Fruit fly (Drosophila melanogaster) whole organism, wandering third instar larva: ENCODE data around the gene RabX4.
A peak's percentile ranks its signal among the peaks of the same experiment; 100 is the strongest.

ENCODE experiments used
- Abd-B ChIP-seq: fragments of >200 bp; optimal IDR thresholded peaks from 2 replicates; lab custom pipeline; 2017; ENCODE audit warnings: missing biosample characterization, missing genetic modification characterization
- CG32264 ChIP-seq: fragments of 200-800 bp; sonication (Bioruptor generic); optimal IDR thresholded peaks from 2 replicates; lab custom pipeline; 2016; ENCODE audit warnings: missing biosample characterization, missing genetic modification characterization
- CG9705 ChIP-seq: fragments of 200-800 bp; sonication (Bioruptor generic); optimal IDR thresholded peaks from 2 replicates; lab custom pipeline; 2018; ENCODE audit warnings: missing biosample characterization, mild to moderate bottlenecking, missing genetic modification characterization
- CrebA ChIP-seq: fragments of 200-800 bp; sonication (Bioruptor generic); optimal IDR thresholded peaks from 2 replicates; lab custom pipeline; 2016; ENCODE audit warnings: missing biosample characterization, mild to moderate bottlenecking, missing genetic modification characterization, borderline replicate concordance
- Dfd ChIP-seq: fragments of >200 bp; optimal IDR thresholded peaks from 2 replicates; lab custom pipeline; 2017; ENCODE audit warnings: missing biosample characterization, missing genetic modification characterization
- Dif ChIP-seq: fragments of 200-275, 200-300 bp; sonication (Bioruptor generic); optimal IDR thresholded peaks from 2 replicates; lab custom pipeline; 2018; ENCODE audit warnings: missing biosample characterization, missing genetic modification characterization; ENCODE audit not compliant: partially characterized antibody
- GATAd ChIP-seq: sonication (Bioruptor generic); optimal IDR thresholded peaks from 2 replicates; lab custom pipeline; 2016; ENCODE audit warnings: missing biosample characterization, missing genetic modification characterization
- HLH106 ChIP-seq: fragments of 200-800 bp; optimal IDR thresholded peaks from 3 replicates; lab custom pipeline; 2019; ENCODE audit warnings: missing biosample characterization, mild to moderate bottlenecking, missing genetic modification characterization, moderate library complexity
- Hnf4 ChIP-seq: fragments of 200-800 bp; sonication (Bioruptor generic); optimal IDR thresholded peaks from 2 replicates; lab custom pipeline; 2016; ENCODE audit warnings: missing biosample characterization, mild to moderate bottlenecking, missing genetic modification characterization
- Hr83 ChIP-seq: fragments of 200-300 bp; sonication (Bioruptor generic); optimal IDR thresholded peaks from 2 replicates; lab custom pipeline; 2016; ENCODE audit warnings: missing biosample characterization, mild to moderate bottlenecking, missing genetic modification characterization, moderate library complexity; ENCODE audit not compliant: poor library complexity, severe bottlenecking
- Jra ChIP-seq: sonication (Bioruptor generic); optimal IDR thresholded peaks from 2 replicates; lab custom pipeline; 2016; ENCODE audit warnings: missing biosample characterization, missing genetic modification characterization
- Mio ChIP-seq: sonication (Bioruptor generic); optimal IDR thresholded peaks from 2 replicates; lab custom pipeline; 2016; ENCODE audit warnings: missing biosample characterization, missing genetic modification characterization
- Myc ChIP-seq: fragments of >200 bp; optimal IDR thresholded peaks from 2 replicates; lab custom pipeline; 2017
- N ChIP-seq: fragments of >200 bp; optimal IDR thresholded peaks from 2 replicates; lab custom pipeline; 2018; ENCODE audit warnings: missing biosample characterization, missing external identifiers, missing genetic modification characterization
- Rel ChIP-seq, 2 experiments: fragments of 200-800 bp; sonication (Bioruptor generic) in 1 of 2; optimal IDR thresholded peaks; 2 replicates in 1 of 2; 3 replicates in 1 of 2; lab custom pipeline; 2016 to 2019; ENCODE audit warnings: mild to moderate bottlenecking in 2 of 2, missing biosample characterization in 2 of 2, missing genetic modification characterization in 2 of 2, moderate library complexity in 1 of 2
- Sp1 ChIP-seq: fragments of 200-800 bp; sonication (Bioruptor generic); optimal IDR thresholded peaks from 3 replicates; lab custom pipeline; 2019; ENCODE audit warnings: missing biosample characterization, mild to moderate bottlenecking, missing genetic modification characterization, moderate library complexity
- Vsx2 ChIP-seq: fragments of 200-300, 225-300 bp; sonication (Bioruptor generic); optimal IDR thresholded peaks from 2 replicates; lab custom pipeline; 2018; ENCODE audit warnings: missing biosample characterization, missing genetic modification characterization; ENCODE audit not compliant: partially characterized antibody
- br ChIP-seq: fragments of 200-800 bp; sonication (Bioruptor generic); optimal IDR thresholded peaks from 2 replicates; lab custom pipeline; 2016; ENCODE audit warnings: missing biosample characterization, missing genetic modification characterization
- brk ChIP-seq: fragments of 200-800 bp; sonication (Bioruptor generic); optimal IDR thresholded peaks from 2 replicates; lab custom pipeline; 2016; ENCODE audit warnings: missing biosample characterization, mild to moderate bottlenecking, missing genetic modification characterization
- dl ChIP-seq, 2 experiments: fragments of 175-275, 200-275 bp in 1 of 2; fragments of 200-275 bp in 1 of 2; sonication (Bioruptor generic); optimal IDR thresholded peaks; lab custom pipeline; 2018; ENCODE audit warnings: mild to moderate bottlenecking in 2 of 2, missing biosample characterization in 2 of 2, missing genetic modification characterization in 2 of 2, moderate library complexity in 2 of 2; ENCODE audit not compliant: partially characterized antibody in 2 of 2, insufficient read depth in 1 of 2
- dmrt93B ChIP-seq: fragments of 200-800 bp; sonication (Bioruptor generic); optimal IDR thresholded peaks from 2 replicates; lab custom pipeline; 2018; ENCODE audit warnings: missing biosample characterization, mild to moderate bottlenecking, missing genetic modification characterization
- dsf ChIP-seq: sonication (Bioruptor generic); optimal IDR thresholded peaks from 2 replicates; lab custom pipeline; 2016; ENCODE audit warnings: missing biosample characterization, missing genetic modification characterization, borderline replicate concordance
- ey ChIP-seq: fragments of 200-800 bp; sonication (Bioruptor generic); optimal IDR thresholded peaks from 2 replicates; lab custom pipeline; 2016; ENCODE audit warnings: missing biosample characterization, missing genetic modification characterization
- foxo ChIP-seq, 2 experiments: fragments of 200-800 bp; sonication (Bioruptor generic); optimal IDR thresholded peaks; 2 replicates in 1 of 2; 3 replicates in 1 of 2; lab custom pipeline; 2016 to 2017; ENCODE audit warnings: missing biosample characterization in 2 of 2, missing genetic modification characterization in 2 of 2
- fru ChIP-seq: fragments of 200-800 bp; sonication (Bioruptor generic); optimal IDR thresholded peaks from 3 replicates; lab custom pipeline; 2016; ENCODE audit warnings: missing biosample characterization, mild to moderate bottlenecking, missing genetic modification characterization
- h ChIP-seq: fragments of 200-800 bp; sonication (Bioruptor generic); optimal IDR thresholded peaks from 3 replicates; lab custom pipeline; 2016; ENCODE audit warnings: missing biosample characterization, mild to moderate bottlenecking, missing genetic modification characterization
- jim ChIP-seq: fragments of 175-275, 200-325 bp; sonication (Bioruptor generic); optimal IDR thresholded peaks from 2 replicates; lab custom pipeline; 2016; ENCODE audit warnings: missing biosample characterization, mild to moderate bottlenecking, missing genetic modification characterization
- lola ChIP-seq: fragments of >200 bp; optimal IDR thresholded peaks from 2 replicates; lab custom pipeline; 2017; ENCODE audit warnings: missing biosample characterization, missing genetic modification characterization
- pan ChIP-seq: fragments of >200 bp; optimal IDR thresholded peaks from 2 replicates; lab custom pipeline; 2017
- psq ChIP-seq: fragments of 200-800 bp; sonication (Bioruptor generic); optimal IDR thresholded peaks from 3 replicates; lab custom pipeline; 2017; ENCODE audit warnings: missing biosample characterization, mild to moderate bottlenecking, missing genetic modification characterization, moderate library complexity
- rgr ChIP-seq: fragments of 200-800 bp; sonication (Bioruptor generic); optimal IDR thresholded peaks from 3 replicates; lab custom pipeline; 2016; ENCODE audit warnings: missing biosample characterization, mild to moderate bottlenecking, missing genetic modification characterization
- sage ChIP-seq: fragments of 200-800 bp; sonication (Bioruptor generic); optimal IDR thresholded peaks from 2 replicates; lab custom pipeline; 2016; ENCODE audit warnings: missing biosample characterization, mild to moderate bottlenecking, missing genetic modification characterization
- sv ChIP-seq: fragments of 200-800 bp; sonication (Bioruptor generic); optimal IDR thresholded peaks from 3 replicates; lab custom pipeline; 2016; ENCODE audit warnings: missing biosample characterization, missing genetic modification characterization
- tai ChIP-seq: sonication (Bioruptor generic); optimal IDR thresholded peaks from 2 replicates; lab custom pipeline; 2016; ENCODE audit warnings: missing biosample characterization, missing genetic modification characterization
- usp ChIP-seq: fragments of >200 bp; optimal IDR thresholded peaks from 2 replicates; lab custom pipeline; 2017; ENCODE audit warnings: missing biosample characterization, missing genetic modification characterization
- woc ChIP-seq: sonication (Bioruptor generic); optimal IDR thresholded peaks from 2 replicates; lab custom pipeline; 2016; ENCODE audit warnings: missing biosample characterization, mild to moderate bottlenecking, missing genetic modification characterization

The RabX4 gene

DNA sequence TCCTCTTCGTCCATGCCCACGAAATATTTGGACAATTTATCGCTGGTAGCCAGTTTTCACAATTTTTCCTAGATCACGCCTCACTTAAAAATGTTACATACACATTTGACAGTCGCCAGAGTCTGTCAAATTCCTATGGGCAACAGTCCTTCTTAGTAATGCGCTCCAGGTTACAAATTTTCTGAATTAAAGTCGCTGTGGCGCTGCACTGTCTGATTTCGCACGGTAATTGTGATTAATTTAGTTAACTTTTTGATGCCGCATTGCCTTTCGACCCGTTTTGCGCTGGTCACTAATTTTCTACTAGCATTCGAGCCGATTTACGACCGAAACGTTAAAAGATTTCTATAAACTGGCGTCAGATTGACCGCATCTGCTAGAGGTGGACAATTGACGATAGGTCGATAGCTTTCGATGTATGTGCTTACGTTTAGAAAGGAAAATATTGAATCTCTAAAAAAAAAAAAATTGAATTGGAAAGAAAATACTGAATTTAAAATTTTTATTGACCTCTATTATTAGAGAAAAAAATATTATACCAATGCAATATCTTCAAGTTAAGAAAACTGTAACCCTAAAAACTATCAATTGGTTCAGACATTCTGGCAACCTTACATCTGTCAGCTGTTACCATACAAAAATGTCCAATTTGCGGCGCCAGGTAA lies 14.4 kb downstream of the RabX4 start, which contains the start of the genes lili and CG34150 (continued):
- peak; percentile 89 for TF ChIP-seq Hnf4 (GFP tag; lab: Kevin White, UChicago)
- TF ChIP-seq Jra: no peak
- peak; percentile 74 for TF ChIP-seq woc (GFP tag; lab: Kevin White, UChicago)
- peak; percentile 70 for TF ChIP-seq fru (GFP tag; lab: Kevin White, UChicago)
- TF ChIP-seq Abd-B (GFP tag; lab: Kevin White, UChicago): no peak
- peak in 1 of 2 experiments; percentile 87 for TF ChIP-seq foxo (GFP tag; optimal IDR thresholded peaks at IDR 0.05; lab: Kevin White, UChicago)
- TF ChIP-seq pan (lab: Kevin White, UChicago): no peak
- TF ChIP-seq CG32264: peak; percentile 46

DNA sequence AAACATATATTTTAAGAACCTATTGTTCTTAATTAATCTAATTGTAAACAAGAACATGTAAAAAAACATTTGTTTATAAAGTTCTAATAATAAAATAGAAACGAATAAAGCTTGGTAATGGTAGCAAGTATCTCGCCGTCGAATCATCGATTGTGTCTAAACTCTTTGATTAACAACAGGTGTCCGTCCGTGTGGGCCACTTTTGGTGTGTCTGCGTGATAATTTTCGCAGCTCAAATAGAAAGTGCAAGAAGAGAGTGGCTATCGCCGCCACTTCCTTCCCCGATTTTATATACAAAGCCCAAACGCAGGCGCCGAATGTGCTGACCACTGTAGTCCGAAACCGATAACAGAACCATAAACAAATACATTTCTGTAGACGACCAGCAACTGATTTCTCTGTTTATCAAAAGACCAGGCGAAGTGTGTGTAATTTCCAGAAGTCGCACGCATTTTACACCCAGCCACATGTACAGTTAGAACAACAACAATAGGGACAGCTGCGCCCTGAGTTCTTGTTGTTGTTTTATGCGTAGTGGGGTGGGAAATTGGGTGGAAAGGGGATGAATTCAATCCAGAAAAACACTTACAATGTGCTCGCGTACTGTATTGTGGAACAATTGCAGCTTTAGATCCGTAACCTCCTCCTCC lies 15.1 kb downstream of the RabX4 start:
- no peak for TF ChIP-seq psq (GFP tag; lab: Kevin White, UChicago)
- TF ChIP-seq usp (GFP tag; lab: Kevin White, UChicago): no peak
- no peak for TF ChIP-seq dl (GFP tag; optimal IDR thresholded peaks at IDR 0.05; lab: Kevin White, UChicago; ENCODE audit: insufficient read depth in 1 of 2, partially characterized antibody in 2 of 2)
- TF ChIP-seq Hr83: no peak
- no peak for TF ChIP-seq lola
- TF ChIP-seq Sp1: no peak
- no peak for TF ChIP-seq Dfd (GFP tag; lab: Kevin White, UChicago)
- no peak for TF ChIP-seq Rel (GFP tag; optimal IDR thresholded peaks at IDR 0.05; lab: Kevin White, UChicago)
- TF ChIP-seq Rel (tag; optimal IDR thresholded peaks at IDR 0.05; lab: Kevin White, UChicago): no peak
- TF ChIP-seq br (GFP tag; lab: Kevin White, UChicago): no peak
- no peak for TF ChIP-seq Hnf4 (GFP tag; lab: Kevin White, UChicago)
- no peak for TF ChIP-seq Jra
- TF ChIP-seq sv: no peak
- TF ChIP-seq sage (GFP tag; lab: Kevin White, UChicago): no peak
- no peak for TF ChIP-seq woc (GFP tag; lab: Kevin White, UChicago)
- TF ChIP-seq CrebA: no peak
- no peak for TF ChIP-seq Dif
- TF ChIP-seq h (GFP tag; lab: Kevin White, UChicago): no peak
- TF ChIP-seq Mio: no peak
- no peak for TF ChIP-seq Vsx2
- no peak for TF ChIP-seq dmrt93B (GFP tag; lab: Kevin White, UChicago)

- TF ChIP-seq h (GFP tag; lab: Kevin White, UChicago) (no peak), Abd-B (GFP tag; lab: Kevin White, UChicago) (no peak), fru (GFP tag; lab: Kevin White, UChicago) (no peak), lola (no peak), sage (GFP tag; lab: Kevin White, UChicago) (no peak), Hnf4 (GFP tag; lab: Kevin White, UChicago) (no peak)
- TF ChIP-seq, all 38 proteins: peak for 0
Measured at dm6 chr3R:24812394-24812793, 15.8 kb downstream of the RabX4 start.

- TF ChIP-seq jim (GFP tag; lab: Kevin White, UChicago) (no peak), Abd-B (GFP tag; lab: Kevin White, UChicago) (no peak), dl (GFP tag; optimal IDR thresholded peaks at IDR 0.05; lab: Kevin White, UChicago; ENCODE audit: insufficient read depth in 1 of 2, partially characterized antibody in 2 of 2) (no peak), Jra (peak; percentile 92), ey (GFP tag; lab: Kevin White, UChicago) (peak; percentile 96), Vsx2 (no peak), N (GFP tag; lab: Kevin White, UChicago) (no peak), rgr (peak; percentile 96), Dfd (GFP tag; lab: Kevin White, UChicago) (no peak), h (GFP tag; lab: Kevin White, UChicago) (peak; percentile 97), CrebA (no peak), tai (GFP tag; lab: Kevin White, UChicago) (peak; percentile 91), psq (GFP tag; lab: Kevin White, UChicago) (peak; percentile 85), lola (no peak), HLH106 (tag; lab: Kevin White, UChicago) (peak; percentile 91), CG32264 (peak; percentile 83), dsf (GFP tag; lab: Kevin White, UChicago) (peak; percentile 61), Rel (GFP tag; optimal IDR thresholded peaks at IDR 0.05; lab: Kevin White, UChicago) (peak; percentile 4), Rel (tag; optimal IDR thresholded peaks at IDR 0.05; lab: Kevin White, UChicago) (peak; percentile 65), Hr83 (peak; percentile 58), pan (lab: Kevin White, UChicago) (no peak), Hnf4 (GFP tag; lab: Kevin White, UChicago) (peak; percentile 94), sv (peak; percentile 88), Dif (no peak), Myc (no peak), brk (GFP tag; lab: Kevin White, UChicago) (peak; percentile 74), GATAd (GFP tag; lab: Kevin White, UChicago) (peak; percentile 78), CG9705 (GFP tag; lab: Kevin White, UChicago) (peak; percentile 41), br (GFP tag; lab: Kevin White, UChicago) (peak; percentile 94), sage (GFP tag; lab: Kevin White, UChicago) (peak; percentile 58), woc (GFP tag; lab: Kevin White, UChicago) (peak; percentile 73)
Measured at dm6 chr3R:24810844-24811625, 17.2 kb downstream of the RabX4 start.
